Worm (Caenorhabditis elegans) whole organism, L2 larva: ENCODE measurements around the gene K08D8.6.

Experiments
- ama-1 ChIP-seq: fragments of 150-350 bp; optimal IDR thresholded peaks from 2 replicates; lab custom pipeline; 2018; ENCODE audit warnings: inconsistent platforms
- lin-13 ChIP-seq: fragments of 150-350 bp; optimal IDR thresholded peaks from 2 replicates; lab custom pipeline; 2014; ENCODE audit warnings: missing biosample characterization, missing genetic modification reagents, missing genetic modification characterization

DNA sequence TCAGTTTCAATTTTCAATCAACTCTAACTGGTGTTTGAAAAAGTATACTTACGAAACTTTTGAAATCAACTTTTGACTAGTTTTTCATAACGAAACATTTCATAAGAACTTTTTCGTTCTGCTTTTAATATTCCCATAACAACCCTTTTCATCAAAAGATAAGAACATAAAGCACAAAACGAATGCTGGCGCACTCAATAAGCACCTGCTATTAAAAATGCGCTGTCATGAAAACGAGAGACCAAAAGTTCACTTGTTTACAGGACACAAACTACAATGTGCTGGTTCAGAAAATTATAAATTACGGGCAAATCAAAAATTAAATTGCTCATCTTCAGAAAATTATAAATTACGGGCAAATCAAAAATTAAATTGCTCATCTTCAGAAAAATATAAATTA, 772 bp upstream of the K08D8.6 start:
- TF ChIP-seq ama-1 (lab: Kevin White, UChicago): no peak
- TF ChIP-seq lin-13 (GFP tag; lab: Kevin White, UChicago): no peak
